Worm (Caenorhabditis elegans): ENCODE data around the gene rars-2.

DNA sequence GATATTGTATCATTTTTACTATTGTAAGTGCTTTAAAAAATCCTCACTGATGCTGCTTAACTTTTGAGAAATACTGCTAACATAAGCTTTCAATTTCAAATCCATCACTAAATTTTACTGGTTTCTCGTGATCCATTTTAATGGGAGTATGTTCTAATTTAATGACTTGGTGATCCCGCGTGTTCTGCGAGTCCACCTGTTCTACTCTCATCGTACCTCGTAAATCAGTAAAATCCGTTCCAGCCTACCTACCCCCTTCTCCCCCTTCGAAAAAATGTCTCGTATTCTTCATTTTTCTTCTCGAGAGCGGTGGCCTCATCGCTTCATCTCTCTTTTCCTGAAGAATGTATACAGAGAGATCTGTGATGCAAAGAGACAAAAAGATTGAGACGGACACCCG lies 10.2 kb downstream of the rars-2 start:
- no peak for TF ChIP-seq skn-1 (tag; optimal IDR thresholded peaks at IDR 0.05)
- no peak for TF ChIP-seq nhr-11 (tag; optimal IDR thresholded peaks at IDR 0.05)
- TF ChIP-seq elt-2 (tag; optimal IDR thresholded peaks at IDR 0.05) = no peak
- TF ChIP-seq ceh-82 (tag; optimal IDR thresholded peaks at IDR 0.05) = no peak
- no peak for TF ChIP-seq unc-130 (tag; optimal IDR thresholded peaks at IDR 0.05)
- no peak for TF ChIP-seq fkh-10 (GFP tag; optimal IDR thresholded peaks at IDR 0.05)

Measured in whole organism, L1 larva.